Fruit fly (Drosophila melanogaster) whole organism, wandering third instar larva: ENCODE measurements around the gene CG8369.
A peak's percentile ranks its signal among the peaks of the same experiment; 100 is the strongest.

ENCODE experiments used
- Abd-B ChIP-seq: fragments of >200 bp; optimal IDR thresholded peaks from 2 replicates; lab custom pipeline; 2017; ENCODE audit warnings: missing biosample characterization, missing genetic modification characterization
- CG32264 ChIP-seq: fragments of 200-800 bp; sonication (Bioruptor generic); optimal IDR thresholded peaks from 2 replicates; lab custom pipeline; 2016; ENCODE audit warnings: missing biosample characterization, missing genetic modification characterization
- CG9705 ChIP-seq: fragments of 200-800 bp; sonication (Bioruptor generic); optimal IDR thresholded peaks from 2 replicates; lab custom pipeline; 2018; ENCODE audit warnings: missing biosample characterization, mild to moderate bottlenecking, missing genetic modification characterization
- CrebA ChIP-seq: fragments of 200-800 bp; sonication (Bioruptor generic); optimal IDR thresholded peaks from 2 replicates; lab custom pipeline; 2016; ENCODE audit warnings: missing biosample characterization, mild to moderate bottlenecking, missing genetic modification characterization, borderline replicate concordance
- Dfd ChIP-seq: fragments of >200 bp; optimal IDR thresholded peaks from 2 replicates; lab custom pipeline; 2017; ENCODE audit warnings: missing biosample characterization, missing genetic modification characterization
- Dif ChIP-seq: fragments of 200-275, 200-300 bp; sonication (Bioruptor generic); optimal IDR thresholded peaks from 2 replicates; lab custom pipeline; 2018; ENCODE audit warnings: missing biosample characterization, missing genetic modification characterization; ENCODE audit not compliant: partially characterized antibody
- GATAd ChIP-seq: sonication (Bioruptor generic); optimal IDR thresholded peaks from 2 replicates; lab custom pipeline; 2016; ENCODE audit warnings: missing biosample characterization, missing genetic modification characterization
- HLH106 ChIP-seq: fragments of 200-800 bp; optimal IDR thresholded peaks from 3 replicates; lab custom pipeline; 2019; ENCODE audit warnings: missing biosample characterization, mild to moderate bottlenecking, missing genetic modification characterization, moderate library complexity
- Hnf4 ChIP-seq: fragments of 200-800 bp; sonication (Bioruptor generic); optimal IDR thresholded peaks from 2 replicates; lab custom pipeline; 2016; ENCODE audit warnings: missing biosample characterization, mild to moderate bottlenecking, missing genetic modification characterization
- Hr78 ChIP-seq: fragments of >200 bp; optimal IDR thresholded peaks from 2 replicates; lab custom pipeline; 2017; ENCODE audit warnings: missing biosample characterization, missing genetic modification characterization
- Hr83 ChIP-seq: fragments of 200-300 bp; sonication (Bioruptor generic); optimal IDR thresholded peaks from 2 replicates; lab custom pipeline; 2016; ENCODE audit warnings: missing biosample characterization, mild to moderate bottlenecking, missing genetic modification characterization, moderate library complexity; ENCODE audit not compliant: poor library complexity, severe bottlenecking
- Jra ChIP-seq: sonication (Bioruptor generic); optimal IDR thresholded peaks from 2 replicates; lab custom pipeline; 2016; ENCODE audit warnings: missing biosample characterization, missing genetic modification characterization
- Mio ChIP-seq: sonication (Bioruptor generic); optimal IDR thresholded peaks from 2 replicates; lab custom pipeline; 2016; ENCODE audit warnings: missing biosample characterization, missing genetic modification characterization
- Myc ChIP-seq: fragments of >200 bp; optimal IDR thresholded peaks from 2 replicates; lab custom pipeline; 2017
- N ChIP-seq: fragments of >200 bp; optimal IDR thresholded peaks from 2 replicates; lab custom pipeline; 2018; ENCODE audit warnings: missing biosample characterization, missing external identifiers, missing genetic modification characterization
- OdsH ChIP-seq: fragments of 200-800 bp; sonication (Bioruptor generic); optimal IDR thresholded peaks from 2 replicates; lab custom pipeline; 2016; ENCODE audit warnings: missing biosample characterization, mild to moderate bottlenecking, missing genetic modification characterization
- Rel ChIP-seq, 2 experiments: fragments of 200-800 bp; sonication (Bioruptor generic) in 1 of 2; optimal IDR thresholded peaks; 2 replicates in 1 of 2; 3 replicates in 1 of 2; lab custom pipeline; 2016 to 2019; ENCODE audit warnings: mild to moderate bottlenecking in 2 of 2, missing biosample characterization in 2 of 2, missing genetic modification characterization in 2 of 2, moderate library complexity in 1 of 2
- Sp1 ChIP-seq: fragments of 200-800 bp; sonication (Bioruptor generic); optimal IDR thresholded peaks from 3 replicates; lab custom pipeline; 2019; ENCODE audit warnings: missing biosample characterization, mild to moderate bottlenecking, missing genetic modification characterization, moderate library complexity
- Vsx2 ChIP-seq: fragments of 200-300, 225-300 bp; sonication (Bioruptor generic); optimal IDR thresholded peaks from 2 replicates; lab custom pipeline; 2018; ENCODE audit warnings: missing biosample characterization, missing genetic modification characterization; ENCODE audit not compliant: partially characterized antibody
- br ChIP-seq: fragments of 200-800 bp; sonication (Bioruptor generic); optimal IDR thresholded peaks from 2 replicates; lab custom pipeline; 2016; ENCODE audit warnings: missing biosample characterization, missing genetic modification characterization
- brk ChIP-seq: fragments of 200-800 bp; sonication (Bioruptor generic); optimal IDR thresholded peaks from 2 replicates; lab custom pipeline; 2016; ENCODE audit warnings: missing biosample characterization, mild to moderate bottlenecking, missing genetic modification characterization
- dl ChIP-seq, 2 experiments: fragments of 175-275, 200-275 bp in 1 of 2; fragments of 200-275 bp in 1 of 2; sonication (Bioruptor generic); optimal IDR thresholded peaks; lab custom pipeline; 2018; ENCODE audit warnings: mild to moderate bottlenecking in 2 of 2, missing biosample characterization in 2 of 2, missing genetic modification characterization in 2 of 2, moderate library complexity in 2 of 2; ENCODE audit not compliant: partially characterized antibody in 2 of 2, insufficient read depth in 1 of 2
- dmrt93B ChIP-seq: fragments of 200-800 bp; sonication (Bioruptor generic); optimal IDR thresholded peaks from 2 replicates; lab custom pipeline; 2018; ENCODE audit warnings: missing biosample characterization, mild to moderate bottlenecking, missing genetic modification characterization
- dsf ChIP-seq: sonication (Bioruptor generic); optimal IDR thresholded peaks from 2 replicates; lab custom pipeline; 2016; ENCODE audit warnings: missing biosample characterization, missing genetic modification characterization, borderline replicate concordance
- ey ChIP-seq: fragments of 200-800 bp; sonication (Bioruptor generic); optimal IDR thresholded peaks from 2 replicates; lab custom pipeline; 2016; ENCODE audit warnings: missing biosample characterization, missing genetic modification characterization
- foxo ChIP-seq, 2 experiments: fragments of 200-800 bp; sonication (Bioruptor generic); optimal IDR thresholded peaks; 2 replicates in 1 of 2; 3 replicates in 1 of 2; lab custom pipeline; 2016 to 2017; ENCODE audit warnings: missing biosample characterization in 2 of 2, missing genetic modification characterization in 2 of 2
- fru ChIP-seq: fragments of 200-800 bp; sonication (Bioruptor generic); optimal IDR thresholded peaks from 3 replicates; lab custom pipeline; 2016; ENCODE audit warnings: missing biosample characterization, mild to moderate bottlenecking, missing genetic modification characterization
- h ChIP-seq: fragments of 200-800 bp; sonication (Bioruptor generic); optimal IDR thresholded peaks from 3 replicates; lab custom pipeline; 2016; ENCODE audit warnings: missing biosample characterization, mild to moderate bottlenecking, missing genetic modification characterization
- jim ChIP-seq: fragments of 175-275, 200-325 bp; sonication (Bioruptor generic); optimal IDR thresholded peaks from 2 replicates; lab custom pipeline; 2016; ENCODE audit warnings: missing biosample characterization, mild to moderate bottlenecking, missing genetic modification characterization
- lola ChIP-seq: fragments of >200 bp; optimal IDR thresholded peaks from 2 replicates; lab custom pipeline; 2017; ENCODE audit warnings: missing biosample characterization, missing genetic modification characterization
- pan ChIP-seq: fragments of >200 bp; optimal IDR thresholded peaks from 2 replicates; lab custom pipeline; 2017
- psq ChIP-seq: fragments of 200-800 bp; sonication (Bioruptor generic); optimal IDR thresholded peaks from 3 replicates; lab custom pipeline; 2017; ENCODE audit warnings: missing biosample characterization, mild to moderate bottlenecking, missing genetic modification characterization, moderate library complexity
- rgr ChIP-seq: fragments of 200-800 bp; sonication (Bioruptor generic); optimal IDR thresholded peaks from 3 replicates; lab custom pipeline; 2016; ENCODE audit warnings: missing biosample characterization, mild to moderate bottlenecking, missing genetic modification characterization
- sage ChIP-seq: fragments of 200-800 bp; sonication (Bioruptor generic); optimal IDR thresholded peaks from 2 replicates; lab custom pipeline; 2016; ENCODE audit warnings: missing biosample characterization, mild to moderate bottlenecking, missing genetic modification characterization
- sv ChIP-seq: fragments of 200-800 bp; sonication (Bioruptor generic); optimal IDR thresholded peaks from 3 replicates; lab custom pipeline; 2016; ENCODE audit warnings: missing biosample characterization, missing genetic modification characterization
- tai ChIP-seq: sonication (Bioruptor generic); optimal IDR thresholded peaks from 2 replicates; lab custom pipeline; 2016; ENCODE audit warnings: missing biosample characterization, missing genetic modification characterization
- usp ChIP-seq: fragments of >200 bp; optimal IDR thresholded peaks from 2 replicates; lab custom pipeline; 2017; ENCODE audit warnings: missing biosample characterization, missing genetic modification characterization
- woc ChIP-seq: sonication (Bioruptor generic); optimal IDR thresholded peaks from 2 replicates; lab custom pipeline; 2016; ENCODE audit warnings: missing biosample characterization, mild to moderate bottlenecking, missing genetic modification characterization

CG8369 gene

DNA sequence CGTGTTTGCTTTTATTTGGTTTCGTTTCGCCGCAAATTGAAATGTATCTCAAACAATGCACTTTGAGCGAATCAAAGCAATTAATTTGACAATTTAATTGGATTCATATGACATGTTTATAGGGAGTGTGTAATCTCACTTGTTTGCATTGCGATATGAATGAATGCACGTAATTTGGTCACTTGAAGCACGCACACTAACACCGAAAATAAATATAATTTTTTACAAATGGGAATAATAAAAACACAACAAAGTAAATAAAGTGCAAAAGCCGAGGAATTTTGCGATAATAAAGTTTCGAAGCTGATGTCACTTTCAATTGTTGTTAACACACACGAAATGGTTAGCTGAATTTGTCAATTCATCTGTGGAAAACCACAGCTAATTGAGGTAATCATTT, 23.1 kb downstream of the CG8369 start:
- TF ChIP-seq tai (GFP tag; lab: Kevin White, UChicago) (peak; percentile 27), Hnf4 (GFP tag; lab: Kevin White, UChicago) (peak; percentile 13), CG32264 (GFP tag; lab: Kevin White, UChicago) (peak; percentile 8), sage (GFP tag; lab: Kevin White, UChicago) (peak; percentile 40), h (GFP tag; lab: Kevin White, UChicago) (no peak)

DNA sequence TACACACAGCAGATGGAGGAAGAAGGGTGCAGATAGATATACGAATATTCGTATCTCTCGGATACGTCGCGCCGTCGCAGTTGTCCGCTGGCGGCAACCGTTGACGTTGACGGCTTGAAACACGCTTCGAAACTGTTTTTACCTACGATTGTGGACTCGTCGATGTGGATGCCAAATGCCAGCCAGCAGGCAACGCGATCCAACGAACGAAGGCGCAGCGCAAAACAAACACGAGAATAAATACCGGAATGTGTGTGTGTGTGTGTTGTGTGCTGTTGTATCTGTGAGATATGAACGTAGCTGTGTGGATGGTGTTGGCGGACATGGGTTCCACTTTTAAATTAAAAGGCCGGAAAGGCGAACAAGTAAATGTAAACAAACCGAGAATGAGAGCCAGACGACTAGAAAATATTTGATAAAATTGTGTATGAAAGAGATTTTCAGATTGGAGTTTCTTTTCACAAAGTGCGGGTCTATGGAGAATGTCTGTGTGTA, 24.4 kb downstream of the CG8369 start:
- TF ChIP-seq HLH106 (tag; lab: Kevin White, UChicago): no peak
- TF ChIP-seq brk: no peak
- peak; percentile 11 for TF ChIP-seq jim (GFP tag; lab: Kevin White, UChicago)
- TF ChIP-seq N (GFP tag; lab: Kevin White, UChicago): no peak
- TF ChIP-seq CG9705 (GFP tag; lab: Kevin White, UChicago): no peak
- TF ChIP-seq fru: peak; percentile 20
- no peak for TF ChIP-seq Mio
- no peak for TF ChIP-seq GATAd (GFP tag; lab: Kevin White, UChicago)
- no peak for TF ChIP-seq usp (GFP tag; lab: Kevin White, UChicago)
- peak; percentile 52 for TF ChIP-seq br (GFP tag; lab: Kevin White, UChicago)
- TF ChIP-seq Hr83 (GFP tag; lab: Kevin White, UChicago): peak; percentile 90
- TF ChIP-seq Sp1 (GFP tag; lab: Kevin White, UChicago): peak; percentile 42
- TF ChIP-seq sage (GFP tag; lab: Kevin White, UChicago): peak; percentile 55
- no peak for TF ChIP-seq pan
- peak; percentile 28 for TF ChIP-seq Rel (GFP tag; optimal IDR thresholded peaks at IDR 0.05; lab: Kevin White, UChicago)
- TF ChIP-seq Rel (tag; optimal IDR thresholded peaks at IDR 0.05; lab: Kevin White, UChicago): peak; percentile 21
- peak; percentile 35 for TF ChIP-seq sv (GFP tag; lab: Kevin White, UChicago)
- TF ChIP-seq ey (GFP tag; lab: Kevin White, UChicago): no peak
- TF ChIP-seq rgr (GFP tag; lab: Kevin White, UChicago): peak; percentile 53
- peak in 1 of 2 experiments; percentile 40 for TF ChIP-seq foxo (GFP tag; optimal IDR thresholded peaks at IDR 0.05; lab: Kevin White, UChicago)
- peak; percentile 24 for TF ChIP-seq Jra (GFP tag; lab: Kevin White, UChicago)
- peak; percentile 62 for TF ChIP-seq h (GFP tag; lab: Kevin White, UChicago)
- no peak for TF ChIP-seq Myc (lab: Kevin White, UChicago)
- TF ChIP-seq psq (GFP tag; lab: Kevin White, UChicago): peak; percentile 94
- TF ChIP-seq Vsx2 (GFP tag; lab: Kevin White, UChicago): peak; percentile 50
- TF ChIP-seq Abd-B (GFP tag; lab: Kevin White, UChicago): no peak
- TF ChIP-seq woc (GFP tag; lab: Kevin White, UChicago): no peak
- TF ChIP-seq Hr78 (GFP tag; lab: Kevin White, UChicago): no peak
- TF ChIP-seq CrebA (GFP tag; lab: Kevin White, UChicago): peak; percentile 81
- no peak for TF ChIP-seq dsf (GFP tag; lab: Kevin White, UChicago)
- TF ChIP-seq OdsH (GFP tag; lab: Kevin White, UChicago): peak; percentile 41
- no peak for TF ChIP-seq Dfd (GFP tag; lab: Kevin White, UChicago)
- no peak for TF ChIP-seq dmrt93B
- peak; percentile 35 for TF ChIP-seq Hnf4 (GFP tag; lab: Kevin White, UChicago)
- no peak for TF ChIP-seq dl (GFP tag; optimal IDR thresholded peaks at IDR 0.05; lab: Kevin White, UChicago; ENCODE audit: insufficient read depth in 1 of 2, partially characterized antibody in 2 of 2)
- TF ChIP-seq CG32264 (GFP tag; lab: Kevin White, UChicago): peak; percentile 27
- peak; percentile 20 for TF ChIP-seq tai (GFP tag; lab: Kevin White, UChicago)
- no peak for TF ChIP-seq lola (GFP tag; lab: Kevin White, UChicago)
- peak; percentile 53 for TF ChIP-seq Dif (GFP tag; lab: Kevin White, UChicago)
